Fruit fly (Drosophila melanogaster): ENCODE data around the gene Or85c.

Gene Or85c

DNA sequence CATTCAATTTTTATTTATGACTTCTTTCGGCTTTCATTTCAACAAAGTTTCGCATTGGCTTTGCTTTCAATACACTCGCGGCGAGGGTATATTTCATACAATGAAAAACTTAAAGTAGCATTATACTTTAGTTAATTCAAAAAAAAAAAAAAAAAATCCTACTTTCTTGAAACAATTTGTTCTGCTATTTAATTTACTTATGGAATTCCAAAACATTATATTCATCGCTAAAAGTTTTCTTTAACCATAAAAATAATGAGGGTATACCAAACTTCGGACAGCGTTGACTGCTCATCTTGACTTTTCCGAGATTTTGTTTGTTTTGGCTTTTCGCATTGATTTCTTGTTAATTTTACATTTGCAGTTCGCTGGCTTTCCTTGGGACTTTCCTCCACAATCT lies 42.3 kb downstream of the Or85c start (continued):
- peak; percentile 41 for TF ChIP-seq HLH106 (tag; optimal IDR thresholded peaks at IDR 0.05)
- no peak for TF ChIP-seq br (GFP tag; optimal IDR thresholded peaks at IDR 0.05)
- TF ChIP-seq psq (GFP tag; optimal IDR thresholded peaks at IDR 0.05), result no peak
- peak; percentile 37 for TF ChIP-seq rgr (GFP tag; optimal IDR thresholded peaks at IDR 0.05)
- TF ChIP-seq lola (GFP tag; optimal IDR thresholded peaks at IDR 0.05), result no peak
- TF ChIP-seq Myc (optimal IDR thresholded peaks at IDR 0.05), result no peak
- peak; percentile 25 for TF ChIP-seq OdsH (GFP tag; optimal IDR thresholded peaks at IDR 0.05)
- TF ChIP-seq CG9705 (GFP tag; optimal IDR thresholded peaks at IDR 0.05), result no peak
- no peak for TF ChIP-seq Rel (GFP tag; optimal IDR thresholded peaks at IDR 0.05)
- no peak for TF ChIP-seq Rel (tag; optimal IDR thresholded peaks at IDR 0.05)
- no peak for TF ChIP-seq Abd-B (GFP tag; optimal IDR thresholded peaks at IDR 0.05)

DNA sequence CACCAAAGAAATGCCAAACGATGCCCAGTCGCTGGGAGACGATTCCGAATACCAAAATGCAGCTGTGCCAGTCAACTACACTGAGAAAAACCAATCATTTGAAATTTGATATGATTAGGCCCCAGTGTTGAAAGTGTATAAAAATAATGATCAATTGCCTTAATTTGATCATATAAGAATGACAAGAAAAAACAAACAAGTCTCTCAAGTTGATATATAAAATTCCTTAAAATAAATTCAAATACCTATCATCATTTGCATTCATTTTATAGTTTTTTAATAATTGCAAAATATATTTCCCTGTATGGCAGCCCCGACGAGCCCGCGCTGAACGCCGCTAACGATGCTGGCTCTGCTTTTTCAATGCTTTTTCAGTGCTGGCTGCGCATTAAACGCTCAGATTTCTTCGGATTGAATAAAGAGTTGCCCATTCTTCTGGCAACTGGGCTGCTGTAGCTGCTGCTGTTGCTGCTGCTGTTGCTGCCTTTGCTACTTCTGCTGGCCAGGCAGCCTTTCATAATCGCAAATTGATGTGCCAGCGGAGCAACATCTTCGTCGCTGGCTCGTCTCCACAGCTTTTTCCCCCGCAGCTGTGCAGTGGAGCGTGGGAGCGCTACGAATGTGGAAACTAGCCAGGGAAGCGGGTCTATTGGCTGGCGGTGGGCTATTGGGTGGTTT lies 43.0 kb downstream of the Or85c start:
- TF ChIP-seq ey (GFP tag; optimal IDR thresholded peaks at IDR 0.05) (peak; percentile 25), psq (GFP tag; optimal IDR thresholded peaks at IDR 0.05) (peak; percentile 20), Rel (GFP tag; optimal IDR thresholded peaks at IDR 0.05) (no peak), Rel (tag; optimal IDR thresholded peaks at IDR 0.05) (no peak), HLH106 (tag; optimal IDR thresholded peaks at IDR 0.05) (peak; percentile 51), CG32264 (GFP tag; optimal IDR thresholded peaks at IDR 0.05) (no peak), Vsx2 (GFP tag; optimal IDR thresholded peaks at IDR 0.05; ENCODE audit: partially characterized antibody) (no peak), Mio (GFP tag; optimal IDR thresholded peaks at IDR 0.05) (no peak), brk (GFP tag; optimal IDR thresholded peaks at IDR 0.05) (no peak), dsf (GFP tag; optimal IDR thresholded peaks at IDR 0.05; ENCODE audit: borderline replicate concordance) (no peak), Jra (GFP tag; optimal IDR thresholded peaks at IDR 0.05) (no peak), Hnf4 (GFP tag; optimal IDR thresholded peaks at IDR 0.05) (peak; percentile 11), foxo (GFP tag; optimal IDR thresholded peaks at IDR 0.05) (peak in 1 of 2 experiments; percentile 57), GATAd (GFP tag; optimal IDR thresholded peaks at IDR 0.05) (no peak), pan (optimal IDR thresholded peaks at IDR 0.05) (no peak), OdsH (GFP tag; optimal IDR thresholded peaks at IDR 0.05) (peak; percentile 40), sv (GFP tag; optimal IDR thresholded peaks at IDR 0.05) (no peak), lola (GFP tag; optimal IDR thresholded peaks at IDR 0.05) (no peak), dmrt93B (GFP tag; optimal IDR thresholded peaks at IDR 0.05) (peak; percentile 26), br (GFP tag; optimal IDR thresholded peaks at IDR 0.05) (peak; percentile 27), usp (GFP tag; optimal IDR thresholded peaks at IDR 0.05) (no peak), Hr83 (GFP tag; optimal IDR thresholded peaks at IDR 0.05; ENCODE audit: poor library complexity, severe bottlenecking) (no peak), Abd-B (GFP tag; optimal IDR thresholded peaks at IDR 0.05) (no peak), Dfd (GFP tag; optimal IDR thresholded peaks at IDR 0.05) (peak; percentile 73), tai (GFP tag; optimal IDR thresholded peaks at IDR 0.05) (no peak), dl (GFP tag; optimal IDR thresholded peaks at IDR 0.05; ENCODE audit: insufficient read depth in 1 of 2, partially characterized antibody in 2 of 2) (no peak), jim (GFP tag; optimal IDR thresholded peaks at IDR 0.05) (no peak), Sp1 (GFP tag; optimal IDR thresholded peaks at IDR 0.05) (peak; percentile 53), CG9705 (GFP tag; optimal IDR thresholded peaks at IDR 0.05) (no peak), h (GFP tag; optimal IDR thresholded peaks at IDR 0.05) (peak; percentile 69), Myc (optimal IDR thresholded peaks at IDR 0.05) (no peak), fru (GFP tag; optimal IDR thresholded peaks at IDR 0.05) (peak; percentile 69), Hr78 (GFP tag; optimal IDR thresholded peaks at IDR 0.05) (no peak), sage (GFP tag; optimal IDR thresholded peaks at IDR 0.05) (no peak), CrebA (GFP tag; optimal IDR thresholded peaks at IDR 0.05; ENCODE audit: borderline replicate concordance) (no peak), Dif (GFP tag; optimal IDR thresholded peaks at IDR 0.05; ENCODE audit: partially characterized antibody) (no peak), woc (GFP tag; optimal IDR thresholded peaks at IDR 0.05) (peak; percentile 36), rgr (GFP tag; optimal IDR thresholded peaks at IDR 0.05) (peak; percentile 42), N (GFP tag; optimal IDR thresholded peaks at IDR 0.05) (no peak)
